Fruit fly (Drosophila melanogaster) whole organism, embryonic: ENCODE results near the gene Vha14-2.

Experiments
- CG10366 ChIP-seq: fragments of 200-800 bp; sonication (Bioruptor generic); IDR thresholded peaks from 2 replicates; pipeline ENCODE4 v1.3.6; 2022; ENCODE audit warnings: missing biosample characterization, missing genetic modification characterization
- CG10565 ChIP-seq: fragments of 200-800 bp; sonication (Bioruptor generic); optimal IDR thresholded peaks from 3 replicates; lab custom pipeline; 2016; ENCODE audit warnings: missing biosample characterization, mild to moderate bottlenecking, missing genetic modification characterization
- CG12071 ChIP-seq: fragments of 200-800 bp; sonication (Bioruptor generic); optimal IDR thresholded peaks from 3 replicates; lab custom pipeline; 2018; ENCODE audit warnings: missing biosample characterization, mild to moderate bottlenecking, missing genetic modification characterization
- CG12104 ChIP-seq: fragments of 200-800 bp; sonication (Bioruptor generic); optimal IDR thresholded peaks from 3 replicates; lab custom pipeline; 2016; ENCODE audit warnings: missing biosample characterization, missing genetic modification characterization
- CG12236 ChIP-seq: fragments of 200-800 bp; sonication (Bioruptor generic); optimal IDR thresholded peaks from 2 replicates; lab custom pipeline; 2016; ENCODE audit warnings: missing biosample characterization, missing genetic modification characterization
- CG13123 ChIP-seq: fragments of 200-800 bp; sonication (Bioruptor generic); optimal IDR thresholded peaks from 2 replicates; lab custom pipeline; 2016; ENCODE audit warnings: missing biosample characterization, missing genetic modification characterization
- CG13624 ChIP-seq: fragments of 200-800 bp; sonication (Bioruptor generic); optimal IDR thresholded peaks from 2 replicates; lab custom pipeline; 2016; ENCODE audit warnings: missing biosample characterization, missing genetic modification characterization
- CG13894 ChIP-seq: fragments of 200-800 bp; sonication (Bioruptor generic); optimal IDR thresholded peaks from 3 replicates; lab custom pipeline; 2018; ENCODE audit warnings: missing biosample characterization, mild to moderate bottlenecking, missing genetic modification characterization, moderate library complexity
- CG14860 ChIP-seq: fragments of 200-800 bp; sonication (Bioruptor generic); IDR thresholded peaks from 3 replicates; pipeline ENCODE4 v1.3.6; 2022; ENCODE audit warnings: missing biosample characterization, missing genetic modification characterization; ENCODE audit not compliant: partially characterized antibody
- CG15479 ChIP-seq: fragments of 200-800 bp; sonication (Bioruptor generic); optimal IDR thresholded peaks from 3 replicates; lab custom pipeline; 2019; ENCODE audit warnings: missing biosample characterization, mild to moderate bottlenecking, missing genetic modification characterization, moderate library complexity
- CG17385 ChIP-seq: fragments of 200-800 bp; sonication (Bioruptor generic); optimal IDR thresholded peaks from 3 replicates; lab custom pipeline; 2018; ENCODE audit warnings: missing biosample characterization, mild to moderate bottlenecking, missing genetic modification characterization
- CG18599 ChIP-seq: fragments of 200-800 bp; sonication (Bioruptor generic); optimal IDR thresholded peaks from 3 replicates; lab custom pipeline; 2017; ENCODE audit warnings: missing biosample characterization, missing genetic modification characterization, mild to moderate bottlenecking, moderate library complexity, missing genetic modification reagents
- CG2120 ChIP-seq: fragments of 200-800 bp; sonication (Bioruptor generic); optimal IDR thresholded peaks from 3 replicates; lab custom pipeline; 2016; ENCODE audit warnings: missing biosample characterization, missing genetic modification characterization
- CG2712 ChIP-seq: fragments of 200-800 bp; optimal IDR thresholded peaks from 3 replicates; lab custom pipeline; 2019; ENCODE audit warnings: missing biosample characterization, mild to moderate bottlenecking, missing genetic modification characterization, moderate library complexity
- CG3407 ChIP-seq: fragments of 200-800 bp; sonication (Bioruptor generic); optimal IDR thresholded peaks from 2 replicates; lab custom pipeline; 2018; ENCODE audit warnings: missing biosample characterization, mild to moderate bottlenecking, missing genetic modification characterization
- CG4707 ChIP-seq: fragments of 200-800 bp; sonication (Bioruptor generic); optimal IDR thresholded peaks from 2 replicates; lab custom pipeline; 2018; ENCODE audit warnings: missing biosample characterization, mild to moderate bottlenecking, missing genetic modification characterization, moderate library complexity
- CG7357 ChIP-seq: fragments of 200-800 bp; sonication (Bioruptor generic); IDR thresholded peaks from 3 replicates; pipeline ENCODE4 v1.3.6; 2022; ENCODE audit warnings: missing biosample characterization, missing genetic modification characterization
- CG7987 ChIP-seq: fragments of 200-800 bp; sonication (Bioruptor generic); optimal IDR thresholded peaks from 2 replicates; lab custom pipeline; 2018; ENCODE audit warnings: missing biosample characterization, mild to moderate bottlenecking, missing genetic modification characterization, moderate library complexity
- CG9609 ChIP-seq: fragments of 200-800 bp; sonication (Bioruptor generic); optimal IDR thresholded peaks from 3 replicates; lab custom pipeline; 2016; ENCODE audit warnings: missing biosample characterization, missing genetic modification characterization
- CG9727 ChIP-seq: fragments of 200-800 bp; sonication (Bioruptor generic); optimal IDR thresholded peaks from 3 replicates; lab custom pipeline; 2017; ENCODE audit warnings: missing biosample characterization, mild to moderate bottlenecking, missing genetic modification characterization
- CrebB ChIP-seq: fragments of 200-800 bp; sonication (Bioruptor generic); optimal IDR thresholded peaks from 3 replicates; lab custom pipeline; 2018; ENCODE audit warnings: missing biosample characterization, mild to moderate bottlenecking, missing genetic modification characterization
- Hand ChIP-seq: fragments of 200-800 bp; sonication (Bioruptor generic); optimal IDR thresholded peaks from 2 replicates; lab custom pipeline; 2017; ENCODE audit warnings: mild to moderate bottlenecking, missing biosample characterization, missing genetic modification reagents, missing genetic modification characterization
- Jarid2 ChIP-seq: fragments of 200-800 bp; sonication (Bioruptor generic); optimal IDR thresholded peaks from 3 replicates; lab custom pipeline; 2017; ENCODE audit warnings: mild to moderate bottlenecking, missing biosample characterization, missing genetic modification reagents, missing genetic modification characterization
- Med ChIP-seq: fragments of 200-800 bp; sonication (Bioruptor generic); peaks from one replicate; lab custom pipeline; 2016; ENCODE audit warnings: missing biosample characterization, missing genetic modification characterization, mild to moderate bottlenecking, inconsistent platforms, moderate library complexity
- Pdp1 ChIP-seq, 2 experiments: fragments of 200-800 bp; sonication (Bioruptor generic); optimal IDR thresholded peaks; 3 replicates each; lab custom pipeline; 2016; ENCODE audit warnings: missing biosample characterization in 2 of 2, missing genetic modification characterization in 2 of 2, mild to moderate bottlenecking in 1 of 2, moderate library complexity in 1 of 2
- Usf ChIP-seq: fragments of 200-800 bp; sonication (Bioruptor generic); optimal IDR thresholded peaks from 2 replicates; lab custom pipeline; 2017; ENCODE audit warnings: missing genotype, missing biosample characterization, missing genetic modification characterization
- Xbp1 ChIP-seq: fragments of 200-800 bp; sonication (Bioruptor generic); optimal IDR thresholded peaks from 3 replicates; lab custom pipeline; 2016; ENCODE audit warnings: missing biosample characterization, mild to moderate bottlenecking, missing genetic modification characterization
- ac ChIP-seq: fragments of 200-800 bp; sonication (Bioruptor generic); optimal IDR thresholded peaks from 3 replicates; lab custom pipeline; 2017; ENCODE audit warnings: missing biosample characterization, mild to moderate bottlenecking, missing genetic modification characterization
- bab2 ChIP-seq: fragments of 200-800 bp; sonication (Bioruptor generic); optimal IDR thresholded peaks from 2 replicates; lab custom pipeline; 2016; ENCODE audit warnings: missing biosample characterization, missing genetic modification characterization
- cad ChIP-seq: fragments of >200 bp; optimal IDR thresholded peaks from 2 replicates; lab custom pipeline; 2017; ENCODE audit warnings: missing biosample characterization, missing genetic modification characterization
- chif ChIP-seq, 2 experiments: fragments of 200-800 bp; sonication (Bioruptor generic); optimal IDR thresholded peaks; 3 replicates each; lab custom pipeline; 2016; ENCODE audit warnings: missing biosample characterization in 2 of 2, missing genetic modification characterization in 2 of 2
- chinmo ChIP-seq: fragments of 200-800 bp; sonication (Bioruptor generic); IDR thresholded peaks from 4 replicates; pipeline ENCODE4 v1.3.6; 2022; ENCODE audit warnings: missing biosample characterization, missing genetic modification characterization; ENCODE audit not compliant: partially characterized antibody
- dimm ChIP-seq: fragments of 200-800 bp; sonication (Bioruptor generic); IDR thresholded peaks from 2 replicates; pipeline ENCODE4 v1.3.6; 2022; ENCODE audit warnings: missing biosample characterization, missing genetic modification characterization
- en ChIP-seq: fragments of 200-800 bp; sonication (Bioruptor generic); optimal IDR thresholded peaks from 2 replicates; lab custom pipeline; 2016; ENCODE audit warnings: missing biosample characterization, missing genetic modification characterization
- esg ChIP-seq: fragments of 200-800 bp; sonication (Bioruptor generic); conservative IDR thresholded peaks from 2 replicates; pipeline ENCODE4 v1.3.6; 2022; ENCODE audit warnings: missing biosample characterization, missing genetic modification characterization
- gro ChIP-seq: fragments of 200-800 bp; sonication (Bioruptor generic); optimal IDR thresholded peaks from 2 replicates; lab custom pipeline; 2016; ENCODE audit warnings: missing biosample characterization, missing genetic modification characterization
- inv ChIP-seq: fragments of 200-800 bp; sonication (Bioruptor generic); IDR thresholded peaks from 2 replicates; pipeline ENCODE4 v1.3.6; 2022; ENCODE audit warnings: missing biosample characterization, missing genetic modification characterization; ENCODE audit not compliant: partially characterized antibody
- jigr1 ChIP-seq: fragments of 200-800 bp; sonication (Bioruptor generic); IDR thresholded peaks from 3 replicates; pipeline ENCODE4 v1.3.6; 2022; ENCODE audit warnings: missing biosample characterization, missing genetic modification characterization
- oc ChIP-seq: fragments of 200-800 bp; sonication (Bioruptor generic); optimal IDR thresholded peaks from 2 replicates; lab custom pipeline; 2018; ENCODE audit warnings: missing biosample characterization, mild to moderate bottlenecking, missing genetic modification characterization, moderate library complexity
- odd ChIP-seq: fragments of 200-800 bp; sonication (Bioruptor generic); optimal IDR thresholded peaks from 2 replicates; lab custom pipeline; 2017; ENCODE audit warnings: missing biosample characterization, mild to moderate bottlenecking, missing genetic modification characterization
- pho ChIP-seq: fragments of 200-800 bp; sonication (Bioruptor generic); optimal IDR thresholded peaks from 2 replicates; lab custom pipeline; 2016; ENCODE audit warnings: missing biosample characterization, missing genetic modification characterization
- pita ChIP-seq: fragments of 200-800 bp; sonication (Bioruptor generic); optimal IDR thresholded peaks from 2 replicates; lab custom pipeline; 2017; ENCODE audit warnings: missing biosample characterization, mild to moderate bottlenecking, missing genetic modification characterization
- sens ChIP-seq: fragments of 200-800 bp; sonication (Bioruptor generic); peaks from one replicate; lab custom pipeline; 2016; ENCODE audit warnings: missing biosample characterization, missing genetic modification characterization
- vnd ChIP-seq: fragments of 200-800 bp; sonication (Bioruptor generic); IDR thresholded peaks from 3 replicates; pipeline ENCODE4 v1.3.6; 2022; ENCODE audit warnings: missing biosample characterization, missing genetic modification characterization; ENCODE audit not compliant: partially characterized antibody
- wor ChIP-seq: fragments of 200-800 bp; sonication (Bioruptor generic); IDR thresholded peaks from 2 replicates; pipeline ENCODE4 v1.3.6; 2022; ENCODE audit warnings: missing biosample characterization, missing genetic modification characterization
- z ChIP-seq: fragments of 200-800 bp; sonication (Bioruptor generic); IDR thresholded peaks from 3 replicates; pipeline ENCODE4 v1.3.6; 2022; ENCODE audit warnings: missing biosample characterization, missing genetic modification characterization
- zen ChIP-seq: fragments of 200-800 bp; sonication (Bioruptor generic); optimal IDR thresholded peaks from 3 replicates; lab custom pipeline; 2018; ENCODE audit warnings: missing biosample characterization, mild to moderate bottlenecking, missing genetic modification characterization, moderate library complexity

Vha14-2 gene

DNA sequence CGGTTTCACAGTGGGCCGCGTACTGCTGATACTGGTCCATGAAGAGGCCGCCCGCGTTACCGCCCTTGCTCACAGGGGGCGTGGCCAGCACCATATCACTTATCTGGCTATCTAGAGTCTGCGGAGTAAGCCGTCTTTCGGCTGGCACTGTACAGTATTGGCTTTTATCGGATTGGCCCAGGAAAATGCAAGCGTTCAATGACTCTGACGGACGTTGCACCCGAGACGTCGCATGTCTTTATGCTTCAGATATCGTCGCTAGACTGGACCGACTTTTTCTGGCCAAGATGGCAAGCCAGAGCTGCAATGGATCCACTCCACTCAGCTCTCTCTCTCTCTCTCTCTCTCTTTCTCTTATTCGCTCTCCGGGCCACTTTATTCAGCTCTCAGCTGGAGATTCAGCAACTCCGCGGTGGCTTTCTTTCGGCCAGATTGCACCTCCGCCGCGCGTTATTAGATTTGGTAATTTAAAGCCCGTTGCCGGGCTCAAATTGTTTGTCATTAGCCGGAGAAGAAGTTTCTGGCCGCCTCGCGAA is 34.6 kb downstream of the Vha14-2 start, which contains the start of gene CG31559 (continued):
- TF ChIP-seq CG15479 (GFP tag; lab: Kevin White, UChicago) (no peak), oc (tag; lab: Kevin White, UChicago) (peak; percentile 38), wor (GFP tag; lab: Robert Waterston, UW) (no peak), dimm (no peak), en (GFP tag; lab: Kevin White, UChicago) (no peak), bab2 (GFP tag; lab: Kevin White, UChicago) (no peak), Usf (GFP tag; lab: Kevin White, UChicago) (no peak), CG3407 (GFP tag; lab: Kevin White, UChicago) (no peak), jigr1 (no peak), Hand (GFP tag; lab: Kevin White, UChicago) (no peak), vnd (GFP tag; lab: Robert Waterston, UW) (no peak), CG12104 (GFP tag; lab: Kevin White, UChicago) (no peak), CG9609 (no peak), odd (GFP tag; lab: Kevin White, UChicago) (no peak), CG17385 (GFP tag; lab: Kevin White, UChicago) (no peak), CG12236 (no peak), Med (GFP tag; lab: Kevin White, UChicago) (peak; percentile 13), chinmo (GFP tag; lab: Robert Waterston, UW) (0 out of 4 replicates have a peak, but pooled peaks have one; percentile 32), chif (GFP tag; optimal IDR thresholded peaks at IDR 0.05; lab: Kevin White, UChicago) (no peak), inv (GFP tag; lab: Robert Waterston, UW) (no peak)

DNA sequence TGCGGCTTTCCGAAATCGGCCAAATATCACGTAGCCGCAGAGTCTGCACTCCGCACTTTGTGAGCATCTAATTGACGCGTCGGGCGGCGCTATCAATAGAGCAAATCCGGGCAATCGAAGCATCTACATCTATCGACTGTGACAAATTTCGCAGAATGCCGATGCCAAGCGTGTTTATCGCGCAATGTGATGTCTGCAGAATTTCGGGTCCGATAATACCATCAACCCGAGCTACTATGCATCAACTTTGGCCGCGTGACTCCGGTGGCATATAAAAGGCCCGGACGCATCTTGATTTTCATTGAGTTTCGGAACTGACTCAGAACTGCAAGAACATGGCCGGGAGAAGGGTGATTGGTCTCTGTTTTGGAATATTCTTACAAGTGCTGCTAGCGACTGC is 44.8 kb downstream of the Vha14-2 start, which contains the start of gene CG1077:
Gene CG1077 (plus strand): TSS at position 301 of the 400 bp plus-strand sequence.
- TF ChIP-seq pho (GFP tag; lab: Kevin White, UChicago) = no peak
- TF ChIP-seq CG14860 (GFP tag; lab: Robert Waterston, UW) = no peak
- no peak for TF ChIP-seq pita (GFP tag; lab: Kevin White, UChicago)
- TF ChIP-seq ac = no peak
- TF ChIP-seq chinmo (GFP tag; lab: Robert Waterston, UW) = 0 out of 4 replicates have a peak, but pooled peaks have one; percentile 15
- TF ChIP-seq CG10565 (GFP tag; lab: Kevin White, UChicago) = no peak

DNA sequence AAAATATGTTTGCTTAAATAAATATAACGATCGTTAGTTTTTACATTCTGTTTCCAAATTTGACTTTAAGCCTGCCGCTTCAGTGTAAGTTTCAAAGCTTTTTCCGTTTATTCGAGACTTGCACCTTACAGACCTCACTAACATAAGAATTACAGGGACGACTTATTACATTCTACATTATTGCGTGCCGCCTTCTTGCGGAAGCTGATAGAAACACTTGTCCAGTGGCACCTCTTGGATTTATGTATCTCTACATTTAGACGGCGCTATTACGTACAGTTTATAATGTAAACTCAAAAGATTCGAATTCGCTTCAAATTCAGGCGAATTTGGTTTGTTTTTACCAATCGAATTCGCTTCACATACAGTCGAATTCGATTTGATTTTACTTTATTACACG is 48.3 kb downstream of the Vha14-2 start:
- no peak for TF ChIP-seq z (GFP tag; lab: Robert Waterston, UW)
- no peak for TF ChIP-seq zen
- TF ChIP-seq CG9727 (GFP tag; lab: Kevin White, UChicago) = no peak
- TF ChIP-seq cad (GFP tag; lab: Kevin White, UChicago) = no peak
- TF ChIP-seq CG18599 (GFP tag; lab: Kevin White, UChicago) = no peak
- TF ChIP-seq CG10366 = no peak
- peak; percentile 5 for TF ChIP-seq CG13624 (GFP tag; lab: Kevin White, UChicago)
- peak; percentile 17; the same call in 1 of the 2 replicates for TF ChIP-seq inv (GFP tag; lab: Robert Waterston, UW)
- TF ChIP-seq Pdp1 (GFP tag; optimal IDR thresholded peaks at IDR 0.05; lab: Kevin White, UChicago) = peak in 1 of 2 experiments; percentile 69
- peak; percentile 28 for TF ChIP-seq CG13894 (tag; lab: Kevin White, UChicago)
- no peak for TF ChIP-seq CrebB (tag; lab: Kevin White, UChicago)
- TF ChIP-seq CG2712 (tag; lab: Kevin White, UChicago) = peak; percentile 36
- TF ChIP-seq esg (GFP tag; lab: Robert Waterston, UW) = no peak
- peak; percentile 50 for TF ChIP-seq Xbp1
- no peak for TF ChIP-seq CG12071 (GFP tag; lab: Kevin White, UChicago)
- TF ChIP-seq CG4707 (GFP tag; lab: Kevin White, UChicago) = no peak
- no peak for TF ChIP-seq CG7357 (GFP tag; lab: Robert Waterston, UW)
- peak; percentile 12 for TF ChIP-seq CG7987
- no peak for TF ChIP-seq gro (GFP tag; lab: Kevin White, UChicago)
- TF ChIP-seq CG13123 (GFP tag; lab: Kevin White, UChicago) = no peak
- no peak for TF ChIP-seq Jarid2 (GFP tag; lab: Kevin White, UChicago)
- peak; percentile 49 for TF ChIP-seq sens (GFP tag; lab: Kevin White, UChicago)
- TF ChIP-seq CG2120 = peak; percentile 39
